Worm (Caenorhabditis elegans) whole organism, L3 larva: Measurements from ENCODE around the gene nhr-127.

Experiments used
- ZK546.5 ChIP-seq: sonication (generic microtip); optimal IDR thresholded peaks from 2 replicates; lab custom pipeline; 2017; ENCODE audit warnings: missing biosample characterization, missing genetic modification characterization
- ama-1 ChIP-seq: fragments of 150-350 bp; optimal IDR thresholded peaks from 2 replicates; lab custom pipeline; 2018
- ceh-16 ChIP-seq: sonication (generic microtip); optimal IDR thresholded peaks from 2 replicates; lab custom pipeline; 2017; ENCODE audit warnings: missing biosample characterization, missing genetic modification characterization
- fkh-10 ChIP-seq: sonication (generic microtip); optimal IDR thresholded peaks from 2 replicates; lab custom pipeline; 2017; ENCODE audit warnings: missing biosample characterization, missing genetic modification reagents, missing genetic modification characterization
- nhr-67 ChIP-seq: fragments of 150-350 bp; optimal IDR thresholded peaks from 2 replicates; lab custom pipeline; 2014; ENCODE audit warnings: missing biosample characterization, missing genetic modification characterization
- unc-62 ChIP-seq: fragments of 150-350 bp; sonication (generic microtip); optimal IDR thresholded peaks from 4 replicates; lab custom pipeline; 2014; ENCODE audit warnings: missing biosample characterization, missing genetic modification reagents, missing genetic modification characterization
- zag-1 ChIP-seq: fragments of 150-350 bp; optimal IDR thresholded peaks from 2 replicates; lab custom pipeline; 2014; ENCODE audit warnings: missing biosample characterization, missing genetic modification characterization
- ztf-11 ChIP-seq: fragments of 150-350 bp; optimal IDR thresholded peaks from 2 replicates; lab custom pipeline; 2014; ENCODE audit warnings: missing biosample characterization, missing genetic modification characterization
- ztf-4 ChIP-seq: fragments of 150-350 bp; optimal IDR thresholded peaks from 2 replicates; lab custom pipeline; 2014; ENCODE audit warnings: missing biosample characterization, missing genetic modification characterization

DNA sequence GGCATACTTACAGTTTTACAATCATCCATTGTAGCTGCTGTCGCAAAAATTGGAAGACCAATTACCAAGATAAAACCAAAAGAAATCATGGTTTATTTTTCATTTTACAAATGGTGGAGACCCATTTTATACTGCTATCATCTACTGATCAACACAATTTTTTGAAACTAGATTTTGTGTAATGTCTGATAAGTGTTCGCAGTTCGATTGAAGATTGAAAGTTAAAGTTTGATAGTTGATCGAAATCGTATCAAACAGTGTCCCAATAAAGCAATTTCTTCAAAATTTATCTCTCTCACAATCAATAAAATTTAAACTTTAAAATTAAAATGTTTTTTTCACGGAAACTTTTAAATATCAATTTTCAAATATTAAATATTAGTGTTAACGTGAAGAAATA, 11.3 kb downstream of the nhr-127 start, which contains the start of gene T13F3.6:
- TF ChIP-seq nhr-67 (tag; lab: Kevin White, UChicago) (no peak), fkh-10 (GFP tag; lab: Kevin White, UChicago) (no peak), zag-1 (tag; lab: Kevin White, UChicago) (no peak), ceh-16 (tag; lab: Kevin White, UChicago) (no peak), unc-62 (GFP tag; lab: Kevin White, UChicago) (no peak), ztf-11 (no peak), ama-1 (lab: Kevin White, UChicago) (no peak), ZK546.5 (tag; lab: Kevin White, UChicago) (no peak), ztf-4 (tag; lab: Kevin White, UChicago) (no peak)
